Fruit fly (Drosophila melanogaster) whole organism, adult: Measurements from ENCODE around the gene Eig71Ei.

Experiments
- CG11617 ChIP-seq: fragments of 200-800 bp; sonication (Bioruptor generic); optimal IDR thresholded peaks from 2 replicates; lab custom pipeline; 2017; ENCODE audit warnings: mild to moderate bottlenecking, missing biosample characterization, missing genetic modification reagents, missing genetic modification characterization
- CG12768 ChIP-seq: fragments of 200-800 bp; sonication (Bioruptor generic); optimal IDR thresholded peaks from 2 replicates; lab custom pipeline; 2017; ENCODE audit warnings: missing biosample characterization, missing genetic modification characterization, mild to moderate bottlenecking, moderate library complexity, missing genetic modification reagents
- CG14711 ChIP-seq: fragments of 200-800 bp; sonication (Bioruptor generic); optimal IDR thresholded peaks from 2 replicates; lab custom pipeline; 2018; ENCODE audit warnings: missing biosample characterization, mild to moderate bottlenecking, missing genetic modification characterization, moderate library complexity
- CG1620 ChIP-seq: fragments of 200-800 bp; sonication (Bioruptor generic); optimal IDR thresholded peaks from 2 replicates; lab custom pipeline; 2016; ENCODE audit warnings: missing biosample characterization, missing genetic modification characterization
- CG33017 ChIP-seq: fragments of 200-800 bp; sonication (Bioruptor generic); optimal IDR thresholded peaks from 2 replicates; lab custom pipeline; 2018; ENCODE audit warnings: missing biosample characterization, mild to moderate bottlenecking, missing genetic modification characterization, moderate library complexity
- CG5204 ChIP-seq: fragments of 200-800 bp; sonication (Bioruptor generic); optimal IDR thresholded peaks from 2 replicates; lab custom pipeline; 2016; ENCODE audit warnings: missing biosample characterization, missing genetic modification characterization
- CG7045 ChIP-seq: fragments of 200-800 bp; sonication (Bioruptor generic); optimal IDR thresholded peaks from 2 replicates; lab custom pipeline; 2017; ENCODE audit warnings: missing biosample characterization, mild to moderate bottlenecking, missing genetic modification characterization
- CG7101 ChIP-seq: fragments of 200-800 bp; sonication (Bioruptor generic); optimal IDR thresholded peaks from 2 replicates; lab custom pipeline; 2018; ENCODE audit warnings: missing biosample characterization, mild to moderate bottlenecking, missing genetic modification characterization, moderate library complexity
- Clk ChIP-seq: fragments of 200-800 bp; sonication (Bioruptor generic); optimal IDR thresholded peaks from 2 replicates; lab custom pipeline; 2017; ENCODE audit warnings: missing biosample characterization, missing genetic modification characterization
- Crg-1 ChIP-seq: fragments of 200-800 bp; sonication (Bioruptor generic); optimal IDR thresholded peaks from 2 replicates; lab custom pipeline; 2016; ENCODE audit warnings: missing biosample characterization, missing genetic modification characterization
- Hr96 ChIP-seq: fragments of 200-800 bp; sonication (Bioruptor generic); optimal IDR thresholded peaks from 2 replicates; lab custom pipeline; 2016; ENCODE audit warnings: missing biosample characterization, missing genetic modification characterization
- Mnt ChIP-seq: fragments of 200-800 bp; sonication (Bioruptor generic); optimal IDR thresholded peaks from 2 replicates; lab custom pipeline; 2016; ENCODE audit warnings: missing biosample characterization, mild to moderate bottlenecking, missing genetic modification characterization
- bab1 ChIP-seq: fragments of 200-800 bp; sonication (Bioruptor generic); optimal IDR thresholded peaks from 3 replicates; lab custom pipeline; 2019; ENCODE audit warnings: missing biosample characterization, mild to moderate bottlenecking, missing genetic modification characterization, moderate library complexity
- cic ChIP-seq: fragments of 200-800 bp; sonication (Bioruptor generic); optimal IDR thresholded peaks from 2 replicates; lab custom pipeline; 2017; ENCODE audit warnings: missing biosample characterization, mild to moderate bottlenecking, missing genetic modification characterization, moderate library complexity
- cnc ChIP-seq, 2 experiments: fragments of >200 bp; optimal IDR thresholded peaks; 2 replicates each; lab custom pipeline; 2017
- kay ChIP-seq: fragments of 200-800 bp; sonication (Bioruptor generic); peaks from one replicate; lab custom pipeline; 2016; ENCODE audit warnings: missing biosample characterization, missing genetic modification characterization, borderline replicate concordance
- ovo ChIP-seq: fragments of 200-800 bp; sonication (Bioruptor generic); optimal IDR thresholded peaks from 2 replicates; lab custom pipeline; 2016; ENCODE audit warnings: missing biosample characterization, missing genetic modification characterization
- pad ChIP-seq: fragments of 200-800 bp; sonication (Bioruptor generic); optimal IDR thresholded peaks from 3 replicates; lab custom pipeline; 2017; ENCODE audit warnings: missing biosample characterization, missing genetic modification characterization, mild to moderate bottlenecking, moderate library complexity, missing genetic modification reagents
- tj ChIP-seq: fragments of 200-800 bp; sonication (Bioruptor generic); optimal IDR thresholded peaks from 3 replicates; lab custom pipeline; 2017; ENCODE audit warnings: missing biosample characterization, mild to moderate bottlenecking, missing genetic modification characterization, moderate library complexity
- toe ChIP-seq: fragments of 200-800 bp; sonication (Bioruptor generic); optimal IDR thresholded peaks from 2 replicates; lab custom pipeline; 2016; ENCODE audit warnings: missing biosample characterization, missing genetic modification characterization

Gene Eig71Ei

DNA sequence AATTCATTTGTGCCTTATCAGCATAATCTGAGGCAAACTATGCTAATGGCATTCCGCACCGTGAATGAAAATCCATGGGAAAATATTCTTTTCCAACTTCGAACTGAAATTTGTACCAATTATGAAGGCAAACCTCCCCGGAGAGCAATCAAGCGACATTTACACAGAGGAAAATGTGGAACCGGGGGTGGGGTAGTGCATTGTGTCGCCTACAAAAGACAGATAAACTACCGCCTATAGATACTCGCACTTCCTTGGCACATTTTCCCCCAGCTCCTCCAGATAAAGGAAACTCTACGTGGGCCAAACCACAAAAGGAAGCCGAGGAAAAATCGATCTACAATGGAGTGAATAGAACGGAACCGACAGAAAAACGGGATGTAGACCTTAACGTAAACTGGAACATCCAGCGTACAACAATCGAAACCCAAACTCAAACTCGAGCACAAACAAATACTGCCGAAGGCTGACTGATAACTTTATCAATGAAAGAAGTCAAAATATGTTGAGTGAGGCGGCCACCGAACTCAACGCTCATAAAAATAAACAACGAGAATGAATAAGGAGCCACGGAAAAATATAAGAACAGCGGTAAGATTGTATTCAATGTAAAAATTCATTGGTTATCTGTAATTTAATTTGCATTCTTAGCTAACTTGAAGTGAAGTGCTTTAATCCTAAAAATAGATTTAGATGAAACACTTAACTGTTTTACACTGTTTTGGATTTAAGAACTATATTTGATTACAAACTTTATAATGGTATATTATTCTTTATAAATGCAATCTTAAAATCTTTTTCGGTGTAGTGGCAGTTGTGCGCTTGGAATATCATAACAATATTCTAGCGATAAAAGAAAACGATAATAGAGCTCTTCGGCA is 31.4 kb downstream of the Eig71Ei start:
- TF ChIP-seq CG33017 (no peak), kay (GFP tag; lab: Kevin White, UChicago) (no peak), Mnt (GFP tag; lab: Kevin White, UChicago) (no peak), cic (no peak), Clk (GFP tag; lab: Kevin White, UChicago) (no peak), CG12768 (GFP tag; lab: Kevin White, UChicago) (no peak), CG14711 (no peak)

DNA sequence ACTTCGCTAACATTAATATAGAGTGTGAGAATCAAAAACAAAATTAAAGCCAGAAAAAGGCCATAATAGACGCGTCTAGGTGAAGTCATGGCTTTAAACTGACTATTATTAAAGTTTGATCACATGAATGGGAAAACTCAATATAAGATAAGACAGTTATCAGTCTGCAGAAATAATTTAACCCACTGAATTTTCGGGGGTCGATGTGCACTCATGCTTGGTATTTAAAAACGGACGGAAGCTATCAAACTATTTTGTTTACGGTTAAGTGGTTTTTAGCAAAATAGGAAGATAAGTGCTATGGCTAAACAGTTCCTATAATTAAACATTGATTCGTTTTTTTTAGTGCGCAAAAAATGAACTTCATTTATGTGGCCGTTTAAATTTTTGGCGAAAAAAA is 32.5 kb downstream of the Eig71Ei start, which contains the start of gene CG34451:
Gene CG34451 (minus strand): TSS at position 101 of the 400 bp plus-strand sequence.
- TF ChIP-seq Crg-1 (GFP tag; lab: Kevin White, UChicago) (no peak), CG11617 (GFP tag; lab: Kevin White, UChicago) (no peak), CG33017 (no peak), cic (no peak), tj (no peak), CG7101 (no peak)

DNA sequence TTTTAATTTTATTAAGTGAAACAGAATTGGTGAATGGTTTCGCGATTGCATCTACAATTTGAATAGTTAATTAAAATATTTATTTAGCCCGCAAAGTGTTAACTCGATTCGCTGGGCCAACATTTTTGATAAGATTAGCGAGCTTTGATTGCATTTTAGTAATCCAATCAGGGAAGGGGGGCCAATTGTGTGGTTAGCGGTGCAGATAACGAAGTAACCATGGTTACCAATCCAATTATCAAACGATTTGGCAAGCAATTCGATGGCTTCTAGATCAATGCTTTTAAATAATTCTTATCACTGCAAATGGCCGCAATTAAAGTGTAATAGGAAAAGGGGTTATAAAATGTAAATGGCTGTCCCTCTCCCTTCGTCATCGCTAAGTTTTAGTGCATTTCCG is 32.9 kb downstream of the Eig71Ei start:
- no peak for TF ChIP-seq cnc (optimal IDR thresholded peaks at IDR 0.05; lab: Kevin White, UChicago)
- TF ChIP-seq CG14711 = no peak
- TF ChIP-seq cic = no peak
- TF ChIP-seq Clk (GFP tag; lab: Kevin White, UChicago) = no peak
- TF ChIP-seq bab1 (GFP tag; lab: Kevin White, UChicago) = no peak
- no peak for TF ChIP-seq CG1620
- TF ChIP-seq kay (GFP tag; lab: Kevin White, UChicago) = no peak
- no peak for TF ChIP-seq Hr96
- TF ChIP-seq CG11617 (GFP tag; lab: Kevin White, UChicago) = no peak
- no peak for TF ChIP-seq toe
- no peak for TF ChIP-seq pad (GFP tag; lab: Kevin White, UChicago)
- TF ChIP-seq CG7045 (GFP tag; lab: Kevin White, UChicago) = no peak
- no peak for TF ChIP-seq CG5204
- no peak for TF ChIP-seq CG33017
- no peak for TF ChIP-seq CG12768 (GFP tag; lab: Kevin White, UChicago)
- TF ChIP-seq Crg-1 (GFP tag; lab: Kevin White, UChicago) = no peak
- no peak for TF ChIP-seq ovo
- TF ChIP-seq Mnt (GFP tag; lab: Kevin White, UChicago) = no peak
- TF ChIP-seq CG7101 = no peak
- TF ChIP-seq tj = no peak

DNA sequence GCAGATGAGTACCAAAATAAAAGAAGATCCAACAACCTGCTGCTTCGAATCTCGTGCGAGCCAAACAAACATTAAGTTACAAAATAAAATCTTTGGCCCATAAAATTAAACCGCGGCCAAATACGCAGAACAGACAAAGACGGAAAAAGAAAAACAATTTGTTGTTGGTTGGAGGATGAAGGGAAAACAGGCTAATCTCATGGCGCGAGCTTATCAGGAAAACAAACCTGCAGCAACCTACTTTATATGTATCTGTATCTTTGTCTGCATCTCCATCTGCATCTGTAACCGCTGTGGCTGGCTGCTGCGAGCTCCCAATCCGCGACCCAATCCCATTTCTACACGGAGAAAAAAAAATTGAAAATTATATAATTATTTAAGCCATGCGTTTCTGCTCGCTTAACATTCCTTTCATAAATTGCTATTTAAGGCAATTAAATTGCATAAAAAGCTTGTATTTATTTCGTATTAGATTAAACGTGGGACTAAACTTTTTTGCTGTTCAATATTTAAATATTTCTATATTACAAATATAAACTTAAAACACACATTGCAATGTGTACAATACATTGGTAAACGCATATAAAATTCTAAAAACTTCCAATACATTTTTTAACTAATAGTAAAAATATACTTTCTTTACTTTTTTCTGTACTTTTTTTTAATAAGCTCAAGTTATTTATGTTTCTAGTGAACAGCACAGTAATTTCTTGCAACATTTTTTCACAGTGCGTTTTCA is 33.5 kb downstream of the Eig71Ei start:
- TF ChIP-seq Clk (GFP tag; lab: Kevin White, UChicago) (no peak), kay (GFP tag; lab: Kevin White, UChicago) (no peak), CG5204 (no peak), tj (no peak), Crg-1 (GFP tag; lab: Kevin White, UChicago) (no peak), cnc (optimal IDR thresholded peaks at IDR 0.05; lab: Kevin White, UChicago) (no peak), CG7101 (no peak), CG11617 (GFP tag; lab: Kevin White, UChicago) (no peak), CG12768 (GFP tag; lab: Kevin White, UChicago) (no peak), bab1 (GFP tag; lab: Kevin White, UChicago) (no peak), ovo (no peak), CG14711 (no peak), pad (GFP tag; lab: Kevin White, UChicago) (no peak), cic (no peak), CG1620 (no peak), CG33017 (no peak), Mnt (GFP tag; lab: Kevin White, UChicago) (no peak), CG7045 (GFP tag; lab: Kevin White, UChicago) (no peak)

DNA sequence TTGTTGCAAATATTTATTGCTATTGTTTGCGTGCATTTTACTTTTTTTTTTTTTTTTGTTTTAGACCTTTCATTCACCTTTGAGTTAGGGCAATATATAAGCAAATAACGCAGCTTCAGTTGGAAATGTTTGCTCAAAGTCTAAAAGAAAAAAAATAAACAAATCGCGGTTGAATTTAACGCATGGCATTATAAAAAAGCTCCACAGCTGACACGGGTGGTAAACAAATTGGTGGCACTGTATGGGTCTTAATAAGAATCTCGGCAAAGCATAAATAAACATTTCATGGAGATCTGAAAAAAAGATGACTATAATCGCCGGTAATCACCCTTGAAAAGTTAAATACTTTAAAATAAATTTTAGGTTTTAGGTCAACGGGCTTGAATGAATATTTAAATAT is 34.9 kb downstream of the Eig71Ei start:
- TF ChIP-seq ovo = no peak
- peak; percentile 4 for TF ChIP-seq CG7101

DNA sequence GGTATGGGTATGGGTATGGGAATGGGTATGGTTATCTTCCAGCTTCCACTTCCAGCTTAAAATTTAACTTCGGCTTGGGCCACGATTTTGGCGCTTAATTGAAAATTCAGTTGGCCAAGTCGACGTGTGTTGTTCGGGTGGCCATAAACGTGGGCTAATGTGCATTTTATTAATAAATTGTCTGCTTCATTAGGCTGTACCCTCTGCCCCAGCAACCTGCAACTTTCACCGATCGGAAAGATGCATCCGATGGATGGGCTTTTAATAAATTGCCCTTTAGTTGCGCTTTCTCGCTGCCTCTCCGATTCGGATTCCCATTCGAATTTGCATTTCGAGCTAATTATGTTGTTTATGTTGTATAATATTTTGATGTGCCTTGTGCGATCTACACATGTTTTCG is 35.7 kb downstream of the Eig71Ei start:
- TF ChIP-seq CG1620 (no peak), CG11617 (GFP tag; lab: Kevin White, UChicago) (no peak), CG5204 (no peak), Clk (GFP tag; lab: Kevin White, UChicago) (no peak), toe (no peak), Hr96 (no peak), bab1 (GFP tag; lab: Kevin White, UChicago) (no peak), CG33017 (no peak), CG7101 (no peak), ovo (no peak), CG14711 (no peak), pad (GFP tag; lab: Kevin White, UChicago) (no peak), tj (no peak), cic (no peak), CG12768 (GFP tag; lab: Kevin White, UChicago) (no peak), kay (GFP tag; lab: Kevin White, UChicago) (no peak)

DNA sequence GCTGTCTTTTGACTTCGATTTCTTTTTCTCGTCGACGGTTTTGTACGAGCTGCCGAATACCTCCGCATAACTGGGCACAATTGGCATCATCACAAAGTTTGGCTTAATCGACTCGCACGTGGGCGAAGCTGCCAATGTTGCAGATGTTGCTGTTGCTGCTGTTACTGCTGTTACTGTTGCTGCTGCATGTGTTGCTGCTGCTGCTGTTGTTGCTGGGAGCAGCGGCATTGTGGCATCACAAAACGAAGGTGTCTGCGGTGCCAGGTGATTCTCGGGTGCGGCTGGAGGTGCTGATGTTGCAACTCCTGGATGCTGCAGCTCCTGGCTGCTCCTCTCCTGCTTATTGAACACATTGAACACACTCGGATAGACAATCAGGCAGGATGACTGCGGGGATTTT is 38.4 kb downstream of the Eig71Ei start:
- TF ChIP-seq CG33017 = no peak
- TF ChIP-seq CG7101 = no peak
- no peak for TF ChIP-seq bab1 (GFP tag; lab: Kevin White, UChicago)
- TF ChIP-seq CG11617 (GFP tag; lab: Kevin White, UChicago) = no peak
